Worm (Caenorhabditis elegans) whole organism, young adult: ENCODE results near the gene Y116A8C.27.

Experiments
- B0035.1 ChIP-seq: sonication (generic microtip); optimal IDR thresholded peaks from 2 replicates; lab custom pipeline; 2016; ENCODE audit warnings: missing genetic modification characterization, mild to moderate bottlenecking, missing compliant biosample characterization, missing genotype, missing genetic modification reagents
- C17E4.6 ChIP-seq: fragments of 200-800 bp; sonication (Bioruptor generic); IDR thresholded peaks from 2 replicates; pipeline ENCODE4 v1.3.6; 2022; ENCODE audit warnings: missing genetic modification reagents, missing genetic modification characterization, missing compliant biosample characterization
- D2030.7 ChIP-seq: fragments of 200-800 bp; sonication (Bioruptor generic); IDR thresholded peaks from 2 replicates; pipeline ENCODE4 v1.3.6; 2022; ENCODE audit warnings: missing genetic modification reagents, missing genetic modification characterization, missing compliant biosample characterization
- F49E8.2 ChIP-seq: sonication (generic microtip); optimal IDR thresholded peaks from 3 replicates; lab custom pipeline; 2017; ENCODE audit warnings: missing genetic modification characterization, mild to moderate bottlenecking, missing compliant biosample characterization, antibody characterized with exemption, moderate library complexity; ENCODE audit not compliant: insufficient read depth
- F52B5.7 ChIP-seq: sonication (generic microtip); optimal IDR thresholded peaks from 2 replicates; lab custom pipeline; 2016; ENCODE audit warnings: mild to moderate bottlenecking, missing genetic modification characterization, missing compliant biosample characterization
- F57A8.1 ChIP-seq: fragments of 200-800 bp; sonication (Bioruptor generic); optimal IDR thresholded peaks from 2 replicates; lab custom pipeline; 2018; ENCODE audit warnings: mild to moderate bottlenecking, missing genetic modification characterization, moderate library complexity, missing compliant biosample characterization
- K12H6.12 ChIP-seq: fragments of 200-800 bp; sonication (Bioruptor generic); optimal IDR thresholded peaks from 2 replicates; lab custom pipeline; 2018; ENCODE audit warnings: mild to moderate bottlenecking, missing genetic modification characterization, missing compliant biosample characterization
- T07F8.4 ChIP-seq: sonication (generic microtip); optimal IDR thresholded peaks from 2 replicates; lab custom pipeline; 2016; ENCODE audit warnings: mild to moderate bottlenecking, missing genetic modification characterization, moderate library complexity, missing compliant biosample characterization
- Y53F4B.3 ChIP-seq: fragments of 200-800 bp; sonication (Bioruptor generic); IDR thresholded peaks from 2 replicates; pipeline ENCODE4 v1.3.6; 2022; ENCODE audit warnings: missing genetic modification reagents, missing genetic modification characterization, missing compliant biosample characterization
- Y67H2A.10 ChIP-seq: fragments of 200-800 bp; sonication (Bioruptor generic); conservative IDR thresholded peaks from 2 replicates; pipeline ENCODE4 v1.3.6; 2022; ENCODE audit warnings: missing genetic modification reagents, missing genetic modification characterization, missing compliant biosample characterization
- Y95B8A.8 ChIP-seq: fragments of 200-800 bp; sonication (Bioruptor generic); IDR thresholded peaks from 2 replicates; pipeline ENCODE4 v1.3.6; 2022; ENCODE audit warnings: missing genetic modification reagents, missing genetic modification characterization, missing compliant biosample characterization
- attf-5 ChIP-seq: fragments of 200-800 bp; sonication (Bioruptor generic); optimal IDR thresholded peaks from 2 replicates; lab custom pipeline; 2018; ENCODE audit warnings: mild to moderate bottlenecking, missing genetic modification characterization, missing compliant biosample characterization
- attf-6 ChIP-seq: fragments of 200-800 bp; sonication (Bioruptor generic); IDR thresholded peaks from 2 replicates; pipeline ENCODE4 v1.3.6; 2022; ENCODE audit warnings: missing genetic modification reagents, missing genetic modification characterization, missing compliant biosample characterization
- cebp-1 ChIP-seq, 2 experiments: fragments of 200-800 bp in 1 of 2; sonication (Bioruptor generic) in 1 of 2; sonication (generic microtip) in 1 of 2; IDR thresholded peaks in 1 of 2; optimal IDR thresholded peaks in 1 of 2; 2 replicates each; pipeline versions ENCODE4 v1.3.6 to Lab custom; 2017 to 2022; ENCODE audit warnings: missing compliant biosample characterization in 2 of 2, missing genetic modification characterization in 2 of 2, mild to moderate bottlenecking in 1 of 2, missing genetic modification reagents in 1 of 2, moderate library complexity in 1 of 2
- cebp-2 ChIP-seq: fragments of 200-800 bp; sonication (Bioruptor generic); IDR thresholded peaks from 2 replicates; pipeline ENCODE4 v1.3.6; 2022; ENCODE audit warnings: missing genetic modification characterization, missing compliant biosample characterization
- chd-7 ChIP-seq: sonication (generic microtip); optimal IDR thresholded peaks from 2 replicates; lab custom pipeline; 2016; ENCODE audit warnings: mild to moderate bottlenecking, missing genetic modification characterization, moderate library complexity, missing compliant biosample characterization
- die-1 ChIP-seq: sonication (generic microtip); optimal IDR thresholded peaks from 2 replicates; lab custom pipeline; 2016; ENCODE audit warnings: missing genotype, mild to moderate bottlenecking, missing genetic modification characterization, missing compliant biosample characterization
- efl-1 ChIP-seq: fragments of 150-350 bp; optimal IDR thresholded peaks from 2 replicates; lab custom pipeline; 2014; ENCODE audit warnings: missing biosample characterization, missing genetic modification reagents, missing genetic modification characterization
- fkh-3 ChIP-seq: sonication (generic microtip); optimal IDR thresholded peaks from 2 replicates; lab custom pipeline; 2016; ENCODE audit warnings: mild to moderate bottlenecking, missing genetic modification characterization, missing compliant biosample characterization
- hlh-26 ChIP-seq: fragments of 200-800 bp; sonication (Bioruptor generic); conservative IDR thresholded peaks from 2 replicates; pipeline ENCODE4 v1.3.6; 2022; ENCODE audit warnings: missing genetic modification reagents, missing genetic modification characterization, missing compliant biosample characterization
- hmg-1.2 ChIP-seq: fragments of 200-800 bp; sonication (Bioruptor generic); IDR thresholded peaks from 2 replicates; pipeline ENCODE4 v1.3.6; 2022; ENCODE audit warnings: missing genetic modification reagents, missing genetic modification characterization, missing compliant biosample characterization
- lsl-1 ChIP-seq: fragments of 200-800 bp; sonication (Bioruptor generic); optimal IDR thresholded peaks from 2 replicates; lab custom pipeline; 2018; ENCODE audit warnings: mild to moderate bottlenecking, missing genetic modification characterization, moderate library complexity, missing compliant biosample characterization
- madf-6 ChIP-seq: fragments of 200-800 bp; sonication (Bioruptor generic); IDR thresholded peaks from 2 replicates; pipeline ENCODE4 v1.3.6; 2022; ENCODE audit warnings: missing genetic modification reagents, missing genetic modification characterization, missing compliant biosample characterization
- mes-4 ChIP-seq: sonication (generic microtip); optimal IDR thresholded peaks from 2 replicates; lab custom pipeline; 2016; ENCODE audit warnings: missing genotype, missing genetic modification characterization, missing compliant biosample characterization
- nfya-2 ChIP-seq: fragments of 200-800 bp; sonication (Bioruptor generic); IDR thresholded peaks from 2 replicates; pipeline ENCODE4 v1.3.6; 2022; ENCODE audit warnings: missing genetic modification reagents, missing genetic modification characterization, missing compliant biosample characterization
- nfyb-1 ChIP-seq: fragments of 200-800 bp; sonication (Bioruptor generic); IDR thresholded peaks from 2 replicates; pipeline ENCODE4 v1.3.6; 2022; ENCODE audit warnings: missing genetic modification reagents, missing genetic modification characterization, missing compliant biosample characterization
- nhr-27 ChIP-seq: fragments of 200-800 bp; sonication (Bioruptor generic); optimal IDR thresholded peaks from 2 replicates; lab custom pipeline; 2018; ENCODE audit warnings: mild to moderate bottlenecking, missing genetic modification characterization, moderate library complexity, missing compliant biosample characterization
- pha-4 ChIP-seq: fragments of 150-350 bp; sonication (generic microtip); optimal IDR thresholded peaks from 2 replicates; lab custom pipeline; 2014; ENCODE audit warnings: missing biosample characterization, missing genetic modification reagents, missing genetic modification characterization
- rec-8 ChIP-seq, 2 experiments: sonication (generic microtip); optimal IDR thresholded peaks; 2 replicates each; lab custom pipeline; 2016; ENCODE audit warnings: mild to moderate bottlenecking in 2 of 2, missing genetic modification characterization in 2 of 2, missing genetic modification reagents in 2 of 2, missing genotype in 2 of 2, missing biosample characterization in 1 of 2, missing compliant biosample characterization in 1 of 2, moderate library complexity in 1 of 2
- snpc-3.4 ChIP-seq: sonication (generic microtip); optimal IDR thresholded peaks from 2 replicates; lab custom pipeline; 2017; ENCODE audit warnings: missing genetic modification characterization, mild to moderate bottlenecking, missing compliant biosample characterization, antibody characterized with exemption, moderate library complexity, missing genotype, missing genetic modification reagents
- snpc-4 ChIP-seq, 5 experiments: fragments of 150-350 bp in 1 of 5; sonication (generic microtip) in 4 of 5; optimal IDR thresholded peaks; 2 replicates each; lab custom pipeline; 2014 to 2018; ENCODE audit warnings: missing genetic modification characterization in 5 of 5, missing biosample characterization in 3 of 5, antibody characterized with exemption in 2 of 5, mild to moderate bottlenecking in 2 of 5, missing compliant biosample characterization in 2 of 5, missing genotype in 2 of 5, moderate library complexity in 2 of 5, missing genetic modification reagents in 1 of 5
- somi-1 ChIP-seq: fragments of 200-800 bp; sonication (Bioruptor generic); optimal IDR thresholded peaks from 2 replicates; lab custom pipeline; 2018; ENCODE audit warnings: mild to moderate bottlenecking, missing genetic modification characterization, missing compliant biosample characterization
- tbp1 ChIP-seq: fragments of 200-800 bp; sonication (Bioruptor generic); optimal IDR thresholded peaks from 2 replicates; lab custom pipeline; 2018; ENCODE audit warnings: mild to moderate bottlenecking, missing genetic modification characterization, missing compliant biosample characterization
- tlf-1 ChIP-seq: fragments of 200-800 bp; sonication (Bioruptor generic); optimal IDR thresholded peaks from 2 replicates; lab custom pipeline; 2018; ENCODE audit warnings: mild to moderate bottlenecking, missing genetic modification characterization, missing compliant biosample characterization
- ztf-6 ChIP-seq: fragments of 200-800 bp; sonication (Bioruptor generic); IDR thresholded peaks from 2 replicates; pipeline ENCODE4 v1.3.6; 2022; ENCODE audit warnings: missing genetic modification reagents, missing genetic modification characterization, missing compliant biosample characterization

Y116A8C.27 gene

DNA sequence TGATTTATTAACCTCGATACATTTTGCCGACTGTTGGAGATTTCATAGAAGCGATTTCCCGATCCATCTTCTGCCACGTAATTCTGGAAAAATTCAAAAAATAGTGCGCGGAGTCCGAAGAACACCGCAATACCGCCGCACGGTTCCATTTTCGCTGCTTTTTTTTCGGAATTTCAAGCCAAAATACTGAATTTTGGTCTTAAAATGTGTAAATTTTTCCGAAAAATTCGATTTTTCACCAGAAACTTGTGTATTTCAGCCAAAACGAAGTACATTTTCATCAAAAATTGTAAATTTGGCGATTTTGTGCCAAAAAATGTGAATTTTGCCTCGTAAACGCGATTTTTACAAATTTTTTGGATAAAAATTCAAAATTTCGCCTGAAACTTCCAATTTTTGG, 7.0 kb upstream of the Y116A8C.27 start (continued):
- TF ChIP-seq Y95B8A.8 (GFP tag; lab: Robert Waterston, UW) (no peak), K12H6.12 (tag; lab: Kevin White, UChicago) (no peak), rec-8 (tag; optimal IDR thresholded peaks at IDR 0.05; lab: Kevin White, UChicago) (no peak)

- TF ChIP-seq nfya-2 (GFP tag; lab: Robert Waterston, UW) (0 out of 2 replicates have a peak, but pooled peaks have one; percentile 53), F57A8.1 (GFP tag; lab: Kevin White, UChicago) (no peak), nfyb-1 (GFP tag; lab: Robert Waterston, UW) (peak; percentile 93)
These were observed 4.7 kb upstream of the Y116A8C.27 start for ce11 chrIV:17100628-17101338.

ce11 chrIV:17100148-17100547, 4.1 kb upstream of the Y116A8C.27 start, which contains the start of gene bca-2:
Gene bca-2, minus strand, starts transcription at chrIV:17100248.
- TF ChIP-seq cebp-2 (GFP tag; lab: Robert Waterston, UW) (no peak), cebp-1 (GFP tag; IDR thresholded peaks at IDR 0.05; lab: Robert Waterston, UW) (no peak), cebp-1 (tag; optimal IDR thresholded peaks at IDR 0.05; lab: Kevin White, UChicago) (no peak), ztf-6 (GFP tag; lab: Robert Waterston, UW) (no peak), snpc-3.4 (tag; lab: Kevin White, UChicago) (no peak)
- TF ChIP-seq, all 124 proteins: peak for 0

DNA sequence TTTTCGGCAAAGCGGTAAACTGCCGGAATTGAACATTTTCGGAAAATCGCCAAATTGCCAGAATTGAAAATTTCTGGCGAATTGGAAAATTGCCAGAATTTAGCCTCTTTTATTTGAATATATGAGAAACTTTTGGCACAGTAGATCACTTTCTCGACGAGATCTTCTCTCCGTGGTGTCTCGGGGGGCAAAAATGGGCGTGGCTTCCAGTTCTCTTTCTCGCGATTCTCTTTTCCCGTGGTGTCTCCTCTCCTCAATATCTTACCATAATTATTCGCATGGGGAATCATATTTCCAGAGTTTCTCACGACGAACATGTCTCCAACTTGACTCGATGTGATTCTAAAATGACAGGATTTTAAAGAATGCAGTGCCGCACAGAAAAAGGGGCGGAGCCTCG, 3.0 kb upstream of the Y116A8C.27 start:
- TF ChIP-seq fkh-3 (tag; lab: Kevin White, UChicago) (no peak), somi-1 (GFP tag; lab: Kevin White, UChicago) (no peak), snpc-4 (GFP tag; optimal IDR thresholded peaks at IDR 0.05; lab: Kevin White, UChicago) (no peak), snpc-4 (tag; optimal IDR thresholded peaks at IDR 0.05; lab: Kevin White, UChicago) (peak in 1 of 4 experiments; percentile 4)

DNA sequence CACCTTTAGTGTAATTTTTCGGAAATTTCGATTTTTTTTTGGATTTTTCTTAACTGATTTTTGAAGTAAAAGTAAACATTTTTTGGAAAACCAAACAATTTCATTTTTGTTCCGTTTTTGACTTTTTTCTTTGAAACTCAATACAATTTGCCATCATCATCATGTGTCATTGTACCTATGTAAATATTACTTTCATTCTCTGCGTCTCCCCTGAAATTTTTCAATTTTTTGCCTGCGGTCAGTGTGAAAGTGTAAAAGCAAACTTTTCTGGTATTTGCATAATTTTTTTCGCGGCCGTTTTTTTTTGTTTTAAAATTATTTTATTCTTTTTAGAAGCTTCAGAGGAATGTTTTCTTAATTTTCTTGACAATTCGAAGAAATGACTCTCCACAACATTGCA, 2.4 kb downstream of the Y116A8C.27 start, which contains the start of gene Y116A8C.29:
TSS of gene Y116A8C.29 (plus strand) at position 328 of the 400 bp plus-strand sequence.
- peak; percentile 36 for TF ChIP-seq pha-4 (tag; lab: Kevin White, UChicago)
- no peak for TF ChIP-seq D2030.7
- peak; percentile 7; the same call in 1 of the 2 replicates for TF ChIP-seq hmg-1.2 (GFP tag; lab: Robert Waterston, UW)

- TF ChIP-seq nhr-27 (tag; lab: Kevin White, UChicago) (peak; percentile 8), Y67H2A.10 (GFP tag; lab: Robert Waterston, UW) (no peak), efl-1 (no peak), T07F8.4 (tag; lab: Kevin White, UChicago) (no peak), D2030.7 (0 out of 2 replicates have a peak, but pooled peaks have one; percentile 39), mes-4 (peak; percentile 31), tbp1 (GFP tag; lab: Kevin White, UChicago) (peak; percentile 44), attf-6 (GFP tag; lab: Robert Waterston, UW) (peak; percentile 92), C17E4.6 (GFP tag; lab: Robert Waterston, UW) (no peak), Y53F4B.3 (no peak), F52B5.7 (tag; lab: Kevin White, UChicago) (peak; percentile 39), madf-6 (GFP tag; lab: Robert Waterston, UW) (peak; percentile 39; the same call in 1 of the 2 replicates), chd-7 (tag; lab: Kevin White, UChicago) (no peak), nfyb-1 (GFP tag; lab: Robert Waterston, UW) (0 out of 2 replicates have a peak, but pooled peaks have one; percentile 29), die-1 (tag; lab: Kevin White, UChicago) (peak; percentile 34), B0035.1 (tag; lab: Kevin White, UChicago) (no peak), cebp-1 (GFP tag; IDR thresholded peaks at IDR 0.05; lab: Robert Waterston, UW) (no peak), cebp-1 (tag; optimal IDR thresholded peaks at IDR 0.05; lab: Kevin White, UChicago) (peak; percentile 12), hlh-26 (GFP tag; lab: Robert Waterston, UW) (0 out of 2 replicates have a peak, but pooled peaks have one; percentile 29), tlf-1 (GFP tag; lab: Kevin White, UChicago) (peak; percentile 43), lsl-1 (GFP tag; lab: Kevin White, UChicago) (no peak), F49E8.2 (tag; lab: Kevin White, UChicago) (peak; percentile 65), attf-5 (GFP tag; lab: Kevin White, UChicago) (peak; percentile 18)
These were observed 7.2 kb downstream of the Y116A8C.27 start, which contains the start of gene Y116A8C.43 for ce11 chrIV:17088849-17089248. Gene Y116A8C.43, plus strand, starts transcription at chrIV:17088851.
